Fruit fly (Drosophila melanogaster) whole organism, embryonic: ENCODE measurements around the gene CG5087.

Experiments
- Ada2b ChIP-seq: fragments of 200-800 bp; sonication (Bioruptor generic); IDR thresholded peaks from 2 replicates; pipeline ENCODE4 v1.3.6; 2022; ENCODE audit warnings: missing biosample characterization, missing genetic modification characterization
- B-H2 ChIP-seq: fragments of 200-800 bp; sonication (Bioruptor generic); optimal IDR thresholded peaks from 2 replicates; lab custom pipeline; 2018; ENCODE audit warnings: missing biosample characterization, mild to moderate bottlenecking, missing genetic modification characterization
- CG10147 ChIP-seq: fragments of 200-800 bp; sonication (Bioruptor generic); optimal IDR thresholded peaks from 2 replicates; lab custom pipeline; 2019; ENCODE audit warnings: missing biosample characterization, mild to moderate bottlenecking, missing genetic modification characterization, moderate library complexity
- CG10209 ChIP-seq: fragments of 200-800 bp; sonication (Bioruptor generic); optimal IDR thresholded peaks from 3 replicates; lab custom pipeline; 2017; ENCODE audit warnings: missing biosample characterization, mild to moderate bottlenecking, missing genetic modification characterization, missing genetic modification reagents
- CG14667 ChIP-seq: fragments of 200-800 bp; sonication (Bioruptor generic); IDR thresholded peaks from 2 replicates; pipeline ENCODE4 v1.3.6; 2022; ENCODE audit warnings: missing biosample characterization, missing genetic modification characterization
- CG14965 ChIP-seq: fragments of 200-800 bp; sonication (Bioruptor generic); optimal IDR thresholded peaks from 2 replicates; lab custom pipeline; 2016; ENCODE audit warnings: missing biosample characterization, missing genetic modification characterization, borderline replicate concordance
- CG1529 ChIP-seq: fragments of 200-800 bp; sonication (Bioruptor generic); optimal IDR thresholded peaks from 3 replicates; lab custom pipeline; 2018; ENCODE audit warnings: missing biosample characterization, missing genetic modification characterization
- CG15514 ChIP-seq: fragments of 200-800 bp; sonication (Bioruptor generic); optimal IDR thresholded peaks from 3 replicates; lab custom pipeline; 2017; ENCODE audit warnings: missing biosample characterization, missing genetic modification characterization, mild to moderate bottlenecking, moderate library complexity, missing genetic modification reagents
- CG18619 ChIP-seq: fragments of 200-800 bp; sonication (Bioruptor generic); optimal IDR thresholded peaks from 3 replicates; lab custom pipeline; 2017; ENCODE audit warnings: missing biosample characterization, mild to moderate bottlenecking, missing genetic modification characterization
- CG2116 ChIP-seq: fragments of 200-800 bp; sonication (Bioruptor generic); optimal IDR thresholded peaks from 3 replicates; lab custom pipeline; 2018; ENCODE audit warnings: missing biosample characterization, mild to moderate bottlenecking, missing genetic modification characterization
- CG2678 ChIP-seq: fragments of 200-800 bp; sonication (Bioruptor generic); optimal IDR thresholded peaks from 3 replicates; lab custom pipeline; 2019; ENCODE audit warnings: missing biosample characterization, mild to moderate bottlenecking, missing genetic modification characterization, moderate library complexity
- CG2875 ChIP-seq: fragments of 200-800 bp; sonication (Bioruptor generic); optimal IDR thresholded peaks from 2 replicates; lab custom pipeline; 2017; ENCODE audit warnings: missing biosample characterization, mild to moderate bottlenecking, missing genetic modification characterization, missing genetic modification reagents
- CG30403 ChIP-seq: fragments of 200-800 bp; sonication (Bioruptor generic); optimal IDR thresholded peaks from 3 replicates; lab custom pipeline; 2016; ENCODE audit warnings: missing biosample characterization, missing genetic modification characterization
- CG31224 ChIP-seq: fragments of 200-800 bp; sonication (Bioruptor generic); IDR thresholded peaks from 2 replicates; pipeline ENCODE4 v1.3.6; 2022; ENCODE audit warnings: missing biosample characterization, missing genetic modification characterization
- CG31441 ChIP-seq: fragments of 200-800 bp; sonication (Bioruptor generic); IDR thresholded peaks from 2 replicates; pipeline ENCODE4 v1.3.6; 2022; ENCODE audit warnings: missing biosample characterization, missing genetic modification characterization
- CG4404 ChIP-seq: fragments of 200-800 bp; sonication (Bioruptor generic); IDR thresholded peaks from 2 replicates; pipeline ENCODE4 v1.3.6; 2022; ENCODE audit warnings: missing biosample characterization, missing genetic modification characterization
- CG5953 ChIP-seq: fragments of 200-800 bp; sonication (Bioruptor generic); IDR thresholded peaks from 2 replicates; pipeline ENCODE4 v1.3.6; 2022; ENCODE audit warnings: missing biosample characterization, missing genetic modification characterization
- Dref ChIP-seq: fragments of 200-800 bp; sonication (Bioruptor generic); IDR thresholded peaks from 2 replicates; pipeline ENCODE4 v1.3.6; 2022; ENCODE audit warnings: missing biosample characterization, missing genetic modification characterization
- E2f2 ChIP-seq: fragments of 200-800 bp; sonication (Bioruptor generic); IDR thresholded peaks from 2 replicates; pipeline ENCODE4 v1.3.6; 2022; ENCODE audit warnings: missing biosample characterization, missing genetic modification characterization
- HHEX ChIP-seq: fragments of 200-800 bp; sonication (Bioruptor generic); optimal IDR thresholded peaks from 3 replicates; lab custom pipeline; 2017; ENCODE audit warnings: missing biosample characterization, mild to moderate bottlenecking, missing genetic modification characterization, missing genetic modification reagents
- Hr3 ChIP-seq: fragments of 200-800 bp; sonication (Bioruptor generic); optimal IDR thresholded peaks from 3 replicates; lab custom pipeline; 2016; ENCODE audit warnings: missing biosample characterization, missing genetic modification characterization
- Hr51 ChIP-seq, 2 experiments: fragments of 200-800 bp; sonication (Bioruptor generic); optimal IDR thresholded peaks; 2 replicates in 1 of 2; 3 replicates in 1 of 2; lab custom pipeline; 2016 to 2018; ENCODE audit warnings: missing biosample characterization in 2 of 2, missing genetic modification characterization in 2 of 2, mild to moderate bottlenecking in 1 of 2, moderate library complexity in 1 of 2
- Jarid2 ChIP-seq: fragments of 200-800 bp; sonication (Bioruptor generic); optimal IDR thresholded peaks from 3 replicates; lab custom pipeline; 2017; ENCODE audit warnings: mild to moderate bottlenecking, missing biosample characterization, missing genetic modification reagents, missing genetic modification characterization
- MBD-R2 ChIP-seq: fragments of 200-800 bp; sonication (Bioruptor generic); IDR thresholded peaks from 2 replicates; pipeline ENCODE4 v1.3.6; 2022; ENCODE audit warnings: missing biosample characterization, missing genetic modification characterization
- MESR4 ChIP-seq: fragments of 200-800 bp; sonication (Bioruptor generic); optimal IDR thresholded peaks from 2 replicates; lab custom pipeline; 2018; ENCODE audit warnings: missing biosample characterization, mild to moderate bottlenecking, missing genetic modification characterization, moderate library complexity
- Myb ChIP-seq: fragments of 200-800 bp; sonication (Bioruptor generic); optimal IDR thresholded peaks from 2 replicates; lab custom pipeline; 2016; ENCODE audit warnings: missing biosample characterization, missing genetic modification characterization
- Nf-YB ChIP-seq: fragments of 200-800 bp; sonication (Bioruptor generic); optimal IDR thresholded peaks from 3 replicates; lab custom pipeline; 2019; ENCODE audit warnings: missing biosample characterization, mild to moderate bottlenecking, missing genetic modification characterization, moderate library complexity
- Sry-δ ChIP-seq: fragments of 200-800 bp; sonication (Bioruptor generic); optimal IDR thresholded peaks from 2 replicates; lab custom pipeline; 2016; ENCODE audit warnings: missing biosample characterization, missing genetic modification characterization
- Usf ChIP-seq: fragments of 200-800 bp; sonication (Bioruptor generic); optimal IDR thresholded peaks from 2 replicates; lab custom pipeline; 2017; ENCODE audit warnings: missing genotype, missing biosample characterization, missing genetic modification characterization
- bab2 ChIP-seq: fragments of 200-800 bp; sonication (Bioruptor generic); optimal IDR thresholded peaks from 2 replicates; lab custom pipeline; 2016; ENCODE audit warnings: missing biosample characterization, missing genetic modification characterization
- chinmo ChIP-seq: fragments of 200-800 bp; sonication (Bioruptor generic); IDR thresholded peaks from 4 replicates; pipeline ENCODE4 v1.3.6; 2022; ENCODE audit warnings: missing biosample characterization, missing genetic modification characterization; ENCODE audit not compliant: partially characterized antibody
- danr ChIP-seq: fragments of 200-800 bp; sonication (Bioruptor generic); IDR thresholded peaks from 2 replicates; pipeline ENCODE4 v1.3.6; 2022; ENCODE audit warnings: missing biosample characterization, missing genetic modification characterization
- ems ChIP-seq: fragments of 200-800 bp; sonication (Bioruptor generic); optimal IDR thresholded peaks from 3 replicates; lab custom pipeline; 2016; ENCODE audit warnings: missing biosample characterization, missing genetic modification characterization
- fru ChIP-seq: fragments of >200 bp; optimal IDR thresholded peaks from 2 replicates; lab custom pipeline; 2017
- h ChIP-seq: fragments of >200 bp; optimal IDR thresholded peaks from 2 replicates; lab custom pipeline; 2017
- maf-S ChIP-seq: fragments of 200-800 bp; sonication (Bioruptor generic); optimal IDR thresholded peaks from 2 replicates; lab custom pipeline; 2016; ENCODE audit warnings: missing biosample characterization, missing genetic modification characterization
- nerfin-2 ChIP-seq: fragments of 200-800 bp; sonication (Bioruptor generic); IDR thresholded peaks from 2 replicates; pipeline ENCODE4 v1.3.6; 2022; ENCODE audit warnings: missing biosample characterization, missing genetic modification characterization; ENCODE audit not compliant: partially characterized antibody
- oc ChIP-seq: fragments of 200-800 bp; sonication (Bioruptor generic); optimal IDR thresholded peaks from 2 replicates; lab custom pipeline; 2018; ENCODE audit warnings: missing biosample characterization, mild to moderate bottlenecking, missing genetic modification characterization, moderate library complexity
- odd ChIP-seq: fragments of 200-800 bp; sonication (Bioruptor generic); optimal IDR thresholded peaks from 2 replicates; lab custom pipeline; 2017; ENCODE audit warnings: missing biosample characterization, mild to moderate bottlenecking, missing genetic modification characterization
- ranshi ChIP-seq: fragments of 200-800 bp; sonication (Bioruptor generic); IDR thresholded peaks from 2 replicates; pipeline ENCODE4 v1.3.6; 2022; ENCODE audit warnings: missing biosample characterization, missing genetic modification characterization
- row ChIP-seq: fragments of 200-800 bp; sonication (Bioruptor generic); IDR thresholded peaks from 3 replicates; pipeline ENCODE4 v1.3.6; 2022; ENCODE audit warnings: missing biosample characterization, missing genetic modification characterization
- run ChIP-seq: fragments of 200-800 bp; sonication (Bioruptor generic); optimal IDR thresholded peaks from 3 replicates; lab custom pipeline; 2018; ENCODE audit warnings: missing biosample characterization, mild to moderate bottlenecking, missing genetic modification characterization
- slbo ChIP-seq: fragments of 200-800 bp; sonication (Bioruptor generic); IDR thresholded peaks from 2 replicates; pipeline ENCODE4 v1.3.6; 2022; ENCODE audit warnings: missing biosample characterization, missing genetic modification characterization
- tin ChIP-seq: fragments of 200-800 bp; sonication (Bioruptor generic); optimal IDR thresholded peaks from 3 replicates; lab custom pipeline; 2016; ENCODE audit warnings: missing biosample characterization, missing genetic modification characterization
- tll ChIP-seq, 2 experiments: fragments of 200-800 bp in 1 of 2; fragments of >200 bp in 1 of 2; sonication (Bioruptor generic) in 1 of 2; optimal IDR thresholded peaks; 2 replicates each; lab custom pipeline; 2017 to 2019; ENCODE audit warnings: missing biosample characterization in 2 of 2, missing genetic modification characterization in 2 of 2, mild to moderate bottlenecking in 1 of 2, moderate library complexity in 1 of 2
- unpg ChIP-seq: fragments of 200-800 bp; sonication (Bioruptor generic); optimal IDR thresholded peaks from 3 replicates; lab custom pipeline; 2018; ENCODE audit warnings: missing biosample characterization, mild to moderate bottlenecking, missing genetic modification characterization, moderate library complexity
- yki ChIP-seq: fragments of >200 bp; optimal IDR thresholded peaks from 3 replicates; lab custom pipeline; 2018
- zen2 ChIP-seq: fragments of 200-800 bp; sonication (Bioruptor generic); IDR thresholded peaks from 3 replicates; pipeline ENCODE4 v1.3.6; 2022; ENCODE audit warnings: missing biosample characterization, missing genetic modification characterization; ENCODE audit not compliant: partially characterized antibody

Gene CG5087

dm6 chr3L:8974478-8975477 is 23.2 kb upstream of the CG5087 start, which contains the start of the genes pix and Srp68 (continued):
- peak; percentile 93 for TF ChIP-seq MESR4
- TF ChIP-seq Hr3 (GFP tag; lab: Kevin White, UChicago): peak; percentile 74
- peak; percentile 32 for TF ChIP-seq CG15514 (GFP tag; lab: Kevin White, UChicago)
- TF ChIP-seq tll (GFP tag; optimal IDR thresholded peaks at IDR 0.05; lab: Kevin White, UChicago): no peak
- peak; percentile 65; the same call in 1 of the 2 replicates for TF ChIP-seq slbo (GFP tag; lab: Robert Waterston, UW)
- peak; percentile 92 for TF ChIP-seq CG2116 (GFP tag; lab: Kevin White, UChicago)
- peak; percentile 55 for TF ChIP-seq CG1529 (GFP tag; lab: Kevin White, UChicago)
- TF ChIP-seq CG30403 (GFP tag; lab: Kevin White, UChicago): peak; percentile 78
- TF ChIP-seq zen2 (GFP tag; lab: Robert Waterston, UW): peak; percentile 36; the same call in 1 of the 3 replicates
- peak; percentile 61 for TF ChIP-seq Dref (GFP tag; lab: Robert Waterston, UW)
- no peak for TF ChIP-seq unpg (GFP tag; lab: Kevin White, UChicago)
- peak; percentile 45; the same call in 1 of the 2 replicates for TF ChIP-seq nerfin-2 (GFP tag; lab: Robert Waterston, UW)
- TF ChIP-seq CG2678 (tag; lab: Kevin White, UChicago): no peak
- no peak for TF ChIP-seq fru (lab: Kevin White, UChicago)
- TF ChIP-seq MBD-R2: peak; percentile 72
- peak; percentile 61 for TF ChIP-seq CG10209 (GFP tag; lab: Kevin White, UChicago)
- no peak for TF ChIP-seq odd (GFP tag; lab: Kevin White, UChicago)
- TF ChIP-seq Sry-δ (GFP tag; lab: Kevin White, UChicago): peak; percentile 84
- no peak for TF ChIP-seq CG31441
- TF ChIP-seq chinmo (GFP tag; lab: Robert Waterston, UW): no peak
- peak; percentile 56 for TF ChIP-seq maf-S (GFP tag; lab: Kevin White, UChicago)
- TF ChIP-seq danr: no peak
- no peak for TF ChIP-seq h
- TF ChIP-seq Myb (GFP tag; lab: Kevin White, UChicago): peak; percentile 16
- TF ChIP-seq Nf-YB (GFP tag; lab: Kevin White, UChicago): no peak
- peak; percentile 44 for TF ChIP-seq Usf
- no peak for TF ChIP-seq run (tag; lab: Kevin White, UChicago)
- peak in 1 of 2 experiments; percentile 14 for TF ChIP-seq Hr51 (GFP tag; optimal IDR thresholded peaks at IDR 0.05; lab: Kevin White, UChicago)
- TF ChIP-seq CG4404: peak; percentile 64
- TF ChIP-seq oc (tag; lab: Kevin White, UChicago): no peak
- peak; percentile 37 for TF ChIP-seq E2f2 (GFP tag; lab: Robert Waterston, UW)
- peak; percentile 44 for TF ChIP-seq HHEX
- TF ChIP-seq CG10147 (GFP tag; lab: Kevin White, UChicago): peak; percentile 63
- TF ChIP-seq Ada2b (GFP tag; lab: Robert Waterston, UW): no peak
- TF ChIP-seq bab2 (GFP tag; lab: Kevin White, UChicago): peak; percentile 34
- peak; percentile 38; the same call in 1 of the 2 replicates for TF ChIP-seq ranshi (GFP tag; lab: Robert Waterston, UW)
- TF ChIP-seq B-H2: peak; percentile 34
- TF ChIP-seq CG18619 (GFP tag; lab: Kevin White, UChicago): peak; percentile 50
- TF ChIP-seq CG5953 (GFP tag; lab: Robert Waterston, UW): no peak
- TF ChIP-seq ems (GFP tag; lab: Kevin White, UChicago): peak; percentile 24
- TF ChIP-seq CG2875 (GFP tag; lab: Kevin White, UChicago): no peak
- peak; percentile 94 for TF ChIP-seq row (GFP tag; lab: Robert Waterston, UW)
- TF ChIP-seq CG31224 (GFP tag; lab: Robert Waterston, UW): 0 out of 2 replicates have a peak, but pooled peaks have one; percentile 14
- peak; percentile 57 for TF ChIP-seq tin (GFP tag; lab: Kevin White, UChicago)
- TF ChIP-seq CG14667: 0 out of 2 replicates have a peak, but pooled peaks have one; percentile 43
- TF ChIP-seq yki (lab: Kevin White, UChicago): no peak
- TF ChIP-seq CG14965 (GFP tag; lab: Kevin White, UChicago): no peak
- no peak for TF ChIP-seq Jarid2 (GFP tag; lab: Kevin White, UChicago)
